Worm (Caenorhabditis elegans): ENCODE measurements around the gene sre-38.

ce11 chrII:12508650-12509049, 51.3 kb downstream of the sre-38 start, which contains the start of gene srh-67:
- TF ChIP-seq unc-62 (GFP tag; optimal IDR thresholded peaks at IDR 0.05) (no peak), elt-3 (tag; optimal IDR thresholded peaks at IDR 0.05) (no peak), sem-4 (tag; optimal IDR thresholded peaks at IDR 0.05) (no peak), nhr-77 (tag; optimal IDR thresholded peaks at IDR 0.05) (no peak), ceh-82 (tag; optimal IDR thresholded peaks at IDR 0.05) (no peak), nhr-10 (tag; optimal IDR thresholded peaks at IDR 0.05) (no peak), ama-1 (optimal IDR thresholded peaks at IDR 0.05) (no peak), nhr-6 (tag; optimal IDR thresholded peaks at IDR 0.05) (no peak), Y55F3AM.14 (GFP tag; optimal IDR thresholded peaks at IDR 0.05) (no peak), nhr-21 (tag; optimal IDR thresholded peaks at IDR 0.05) (no peak), mdl-1 (tag; optimal IDR thresholded peaks at IDR 0.05) (no peak)

All from whole organism, L2 larva.